Worm (Caenorhabditis elegans): ENCODE results near the gene scpl-4.
A peak's percentile ranks its signal among the peaks of the same experiment; 100 is the strongest.

Gene scpl-4

DNA sequence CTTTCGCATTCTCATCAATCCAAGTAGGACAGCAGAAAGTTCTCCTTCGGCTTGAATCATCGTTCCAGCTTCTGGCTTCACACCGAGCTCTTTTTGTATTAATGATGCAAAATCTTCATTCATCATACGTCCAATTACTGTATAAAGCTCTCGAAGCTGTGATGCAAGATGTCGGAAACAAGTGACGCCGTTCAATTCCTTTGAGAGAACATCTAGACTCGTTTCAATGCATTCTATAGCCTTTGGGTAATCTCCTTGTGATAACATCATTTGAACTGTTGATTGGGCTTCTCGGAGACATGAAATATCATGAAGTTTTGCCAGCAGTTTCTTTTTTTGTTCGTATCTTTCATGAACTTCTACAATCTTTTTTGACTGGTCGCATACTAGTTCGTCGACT, 30.4 kb upstream of the scpl-4 start:
- no peak for TF ChIP-seq skn-1 (tag; optimal IDR thresholded peaks at IDR 0.05)
- TF ChIP-seq unc-62 (GFP tag; optimal IDR thresholded peaks at IDR 0.05 in 1 of 2), result peak in 1 of 2 experiments; percentile 92
- TF ChIP-seq unc-62 (tag; optimal IDR thresholded peaks at IDR 0.05), result no peak
- no peak for TF ChIP-seq egl-43 (GFP tag; IDR thresholded peaks at IDR 0.05)
- no peak for TF ChIP-seq dpl-1 (GFP tag; optimal IDR thresholded peaks at IDR 0.05)
- TF ChIP-seq spr-1 (tag; optimal IDR thresholded peaks at IDR 0.05), result no peak

DNA sequence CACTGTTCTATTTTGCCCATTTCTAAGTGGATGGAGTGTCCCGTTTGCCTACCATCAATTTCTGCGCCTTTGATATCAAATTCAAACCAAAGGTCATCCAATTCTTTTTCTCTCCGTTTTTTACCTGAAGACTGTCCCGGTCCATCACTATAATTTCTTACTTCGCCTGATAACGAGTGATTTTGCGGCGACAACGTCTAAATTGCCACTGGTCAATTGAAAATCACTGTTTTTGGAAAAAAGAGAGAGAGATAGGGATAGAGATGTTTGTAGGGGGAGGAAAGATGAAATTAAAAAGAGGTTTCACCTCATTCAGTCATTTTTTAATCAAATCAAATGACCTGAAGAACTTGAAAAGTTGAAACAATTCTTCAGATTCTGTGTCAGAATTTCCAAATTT, 27.4 kb upstream of the scpl-4 start:
- peak; percentile 64 for TF ChIP-seq aha-1 (tag)
- TF ChIP-seq nhr-28 (tag; optimal IDR thresholded peaks at IDR 0.05), result peak; percentile 47
- TF ChIP-seq nhr-111 (GFP tag; optimal IDR thresholded peaks at IDR 0.05), result no peak
- TF ChIP-seq unc-62 (GFP tag; optimal IDR thresholded peaks at IDR 0.05 in 1 of 2), result peak in 1 of 2 experiments; percentile 71
- no peak for TF ChIP-seq unc-62 (tag; optimal IDR thresholded peaks at IDR 0.05)

DNA sequence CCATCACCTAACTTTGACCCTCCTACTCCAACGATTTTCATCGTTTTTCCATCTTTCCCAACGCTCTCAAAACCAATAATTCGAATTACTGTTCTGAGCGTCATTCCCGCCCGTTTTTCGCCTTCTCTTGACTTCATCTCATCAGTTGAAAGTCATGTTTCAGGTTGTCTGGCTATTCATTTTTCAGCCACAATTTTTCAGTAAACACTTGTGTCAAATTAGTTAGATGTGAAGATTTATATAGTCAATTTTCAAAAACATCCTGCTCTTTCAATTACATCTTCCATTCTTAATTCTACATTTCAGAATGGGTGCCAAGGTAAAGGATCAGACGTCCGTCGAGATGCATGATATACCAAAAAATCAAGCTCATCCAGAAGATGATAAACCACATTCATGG, 26.3 kb upstream of the scpl-4 start, which contains the start of gene del-6:
Gene del-6, plus strand, starts transcription at position 301 of the 400 bp plus-strand sequence.
- TF ChIP-seq nhr-6 (tag; optimal IDR thresholded peaks at IDR 0.05) (no peak), cey-2 (tag; optimal IDR thresholded peaks at IDR 0.05; ENCODE audit: borderline replicate concordance, insufficient read depth) (no peak)

DNA sequence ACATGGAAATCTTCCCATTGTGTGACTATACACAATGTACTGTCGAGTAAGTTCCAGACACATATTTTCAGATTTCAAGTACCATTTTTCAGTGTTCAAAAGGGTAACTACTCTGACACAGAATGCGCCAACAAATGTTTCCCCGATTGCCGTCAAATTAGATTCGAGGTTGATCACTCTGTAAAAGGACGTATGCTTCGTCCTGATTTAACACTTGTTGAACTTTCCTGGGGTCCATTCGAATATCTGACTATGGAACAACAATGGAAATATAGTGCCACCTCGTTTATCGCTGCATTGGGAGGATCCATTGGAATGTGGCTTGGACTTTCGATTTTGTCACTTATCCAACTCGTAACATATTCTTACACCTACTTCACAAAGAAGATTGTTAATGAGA, 24.7 kb upstream of the scpl-4 start:
- TF ChIP-seq aha-1 (tag) (peak; percentile 32), unc-62 (GFP tag; optimal IDR thresholded peaks at IDR 0.05 in 1 of 2) (peak in 1 of 2 experiments; percentile 91), unc-62 (tag; optimal IDR thresholded peaks at IDR 0.05) (no peak), nhr-76 (tag; optimal IDR thresholded peaks at IDR 0.05) (no peak)

DNA sequence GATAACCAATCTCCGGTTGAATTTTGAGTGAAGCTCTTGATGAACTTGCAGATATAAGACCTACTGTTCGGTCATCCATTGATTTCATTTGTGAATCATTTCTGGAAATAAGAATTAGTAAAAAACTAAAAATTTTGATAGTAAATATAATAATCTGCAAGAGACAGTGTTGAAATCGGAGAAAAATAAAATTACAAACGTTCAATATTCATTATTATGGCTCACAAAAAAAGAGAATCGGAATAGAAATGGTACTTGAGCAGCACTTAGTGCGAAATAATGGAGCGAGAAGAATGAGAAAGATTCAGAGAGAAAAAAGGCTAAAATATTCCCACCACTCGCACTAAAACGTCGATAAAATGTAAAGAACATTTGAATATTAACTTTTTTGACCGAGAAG, 22.6 kb upstream of the scpl-4 start, which contains the start of gene vps-54:
Gene vps-54, minus strand, starts transcription at position 101 of the 400 bp plus-strand sequence.
- TF ChIP-seq jun-1 (tag; optimal IDR thresholded peaks at IDR 0.05) (no peak), cey-2 (tag; optimal IDR thresholded peaks at IDR 0.05; ENCODE audit: borderline replicate concordance, insufficient read depth) (no peak), D1046.2 (GFP tag; IDR thresholded peaks at IDR 0.05) (no peak), egl-27 (tag; optimal IDR thresholded peaks at IDR 0.05) (no peak), Y75B8A.6 (GFP tag; IDR thresholded peaks at IDR 0.05) (no peak), nhr-237 (tag; optimal IDR thresholded peaks at IDR 0.05) (no peak), mdl-1 (tag; optimal IDR thresholded peaks at IDR 0.05) (no peak), dmd-8 (GFP tag; IDR thresholded peaks at IDR 0.05) (no peak), nhr-25 (tag; optimal IDR thresholded peaks at IDR 0.05; ENCODE audit: borderline replicate concordance, insufficient read depth) (no peak), unc-39 (tag; optimal IDR thresholded peaks at IDR 0.05) (no peak)

DNA sequence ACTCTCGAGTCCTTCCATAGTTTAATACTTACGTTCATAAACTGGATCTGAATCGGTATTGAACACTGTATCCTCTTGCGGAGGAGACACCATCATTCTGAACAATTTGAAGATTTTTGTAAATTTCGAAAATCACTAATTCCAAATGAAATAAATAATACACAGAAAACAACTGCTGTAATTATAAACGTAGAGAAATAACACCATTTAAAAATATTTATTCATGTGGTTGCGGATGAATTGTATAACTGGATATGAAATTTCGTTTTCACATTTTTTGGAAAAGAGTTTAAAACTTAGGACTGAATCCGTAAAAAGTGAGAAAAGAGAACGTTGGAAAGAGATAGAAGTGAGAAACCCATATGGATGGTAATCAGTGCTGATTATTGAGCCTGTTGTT, 20.7 kb upstream of the scpl-4 start, which contains the start of gene mics-1:
Gene mics-1, minus strand, starts transcription at position 101 of the 400 bp plus-strand sequence.
- TF ChIP-seq daf-19 (GFP tag; conservative IDR thresholded peaks at IDR 0.05), result 0 out of 2 replicates have a peak, but pooled peaks have one; percentile 27
- TF ChIP-seq egl-43 (GFP tag; IDR thresholded peaks at IDR 0.05), result no peak

DNA sequence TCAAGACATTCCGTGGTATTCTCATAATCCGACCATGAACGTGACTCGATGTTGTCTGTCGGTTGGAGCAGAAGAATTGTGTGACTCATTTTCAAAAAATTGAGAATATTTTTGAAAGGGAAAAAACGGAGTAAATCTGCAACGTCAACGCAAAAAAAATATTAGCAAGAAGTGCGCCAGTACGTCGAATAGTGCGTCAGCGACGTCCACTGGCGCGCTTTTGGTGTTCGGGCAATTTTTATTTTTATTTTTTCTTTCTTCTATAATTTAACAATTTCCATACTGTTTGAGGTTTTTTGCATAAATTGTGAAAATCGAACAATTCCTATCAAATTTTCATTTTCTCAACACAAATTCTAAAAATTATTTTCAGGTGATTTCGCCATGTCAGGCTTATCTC, 20.0 kb upstream of the scpl-4 start, which contains the start of the genes erh-1 and lpd-9:
Gene erh-1, minus strand, starts transcription at position 204 of the 400 bp plus-strand sequence.
Gene lpd-9, plus strand, starts transcription at position 368 of the 400 bp plus-strand sequence.
- TF ChIP-seq vab-7 (GFP tag; IDR thresholded peaks at IDR 0.05) (no peak), lir-3 (tag; optimal IDR thresholded peaks at IDR 0.05) (no peak), lin-1 (GFP tag; IDR thresholded peaks at IDR 0.05) (no peak), spr-1 (tag; optimal IDR thresholded peaks at IDR 0.05) (peak; percentile 52), mes-2 (tag; optimal IDR thresholded peaks at IDR 0.05; ENCODE audit: poor library complexity, severe bottlenecking) (peak; percentile 85), ztf-7 (tag; optimal IDR thresholded peaks at IDR 0.05) (peak; percentile 38), hmg-1.1 (GFP tag; IDR thresholded peaks at IDR 0.05) (peak; percentile 76; the same call in 1 of the 2 replicates), dve-1 (tag; optimal IDR thresholded peaks at IDR 0.05; ENCODE audit: insufficient read depth) (peak; percentile 69), pqm-1 (tag; optimal IDR thresholded peaks at IDR 0.05) (no peak), nhr-237 (tag; optimal IDR thresholded peaks at IDR 0.05) (no peak), mdl-1 (tag; optimal IDR thresholded peaks at IDR 0.05) (peak in 1 of 2 experiments; percentile 32), ctbp-1 (GFP tag; IDR thresholded peaks at IDR 0.05) (peak; percentile 28; the same call in 1 of the 2 replicates), madf-9 (GFP tag; conservative IDR thresholded peaks at IDR 0.05) (no peak), hlh-11 (tag; optimal IDR thresholded peaks at IDR 0.05) (peak; percentile 69), php-3 (GFP tag; IDR thresholded peaks at IDR 0.05) (peak; percentile 73; the same call in 1 of the 2 replicates), nhr-28 (tag; optimal IDR thresholded peaks at IDR 0.05) (peak; percentile 7), T26A8.4 (GFP tag; IDR thresholded peaks at IDR 0.05) (peak; percentile 82; the same call in 1 of the 2 replicates), Y105C5A.15 (GFP tag; IDR thresholded peaks at IDR 0.05) (no peak), F37D6.2 (tag; optimal IDR thresholded peaks at IDR 0.05) (peak; percentile 50), nhr-48 (tag; optimal IDR thresholded peaks at IDR 0.05) (peak; percentile 66), T20F7.1 (GFP tag; optimal IDR thresholded peaks at IDR 0.05) (peak; percentile 74)
